Worm (Caenorhabditis elegans) whole organism, L1 larva: ENCODE data around the gene col-110.
A peak's percentile ranks its signal among the peaks of the same experiment; 100 is the strongest.

Experiments used
- C16A3.4 ChIP-seq: fragments of 150-350 bp; optimal IDR thresholded peaks from 2 replicates; lab custom pipeline; 2014; ENCODE audit warnings: missing biosample characterization, missing genetic modification characterization
- F16B12.6 ChIP-seq: fragments of 150-350 bp; optimal IDR thresholded peaks from 2 replicates; lab custom pipeline; 2014; ENCODE audit warnings: missing biosample characterization, missing genetic modification characterization
- Y116A8C.19 ChIP-seq: sonication (generic microtip); optimal IDR thresholded peaks from 2 replicates; lab custom pipeline; 2016; ENCODE audit warnings: missing compliant biosample characterization, missing genetic modification characterization, borderline replicate concordance
- aha-1 ChIP-seq: fragments of 150-350 bp; optimal IDR thresholded peaks from 2 replicates; lab custom pipeline; 2014; ENCODE audit warnings: missing biosample characterization, missing genetic modification characterization
- ceh-88 ChIP-seq: fragments of 200-800 bp; sonication (Bioruptor generic); IDR thresholded peaks from 2 replicates; pipeline ENCODE4 v1.3.6; 2022; ENCODE audit warnings: missing genetic modification characterization, missing compliant biosample characterization
- ces-1 ChIP-seq: fragments of 150-350 bp; optimal IDR thresholded peaks from 2 replicates; lab custom pipeline; 2014; ENCODE audit warnings: missing biosample characterization, missing genetic modification reagents, missing genetic modification characterization
- dpl-1 ChIP-seq, 3 experiments: fragments of 150-350 bp in 2 of 3; sonication (generic microtip) in 1 of 3; optimal IDR thresholded peaks; 2 replicates each; lab custom pipeline; 2014 to 2017; ENCODE audit warnings: missing biosample characterization in 3 of 3, missing genetic modification characterization in 3 of 3, missing genetic modification reagents in 3 of 3
- dsc-1 ChIP-seq: sonication (generic microtip); optimal IDR thresholded peaks from 2 replicates; lab custom pipeline; 2016; ENCODE audit warnings: mild to moderate bottlenecking, missing genetic modification characterization, missing compliant biosample characterization
- efl-1 ChIP-seq, 4 experiments: fragments of 150-350 bp; optimal IDR thresholded peaks in 3 of 4; peaks in 1 of 4; 1 replicate in 1 of 4; 2 replicates in 3 of 4; lab custom pipeline; 2014; ENCODE audit warnings: missing biosample characterization in 2 of 4, missing genetic modification characterization in 2 of 4, missing genetic modification reagents in 2 of 4
- egl-13 ChIP-seq: sonication (generic microtip); optimal IDR thresholded peaks from 2 replicates; lab custom pipeline; 2016; ENCODE audit warnings: missing genotype, missing genetic modification reagents, missing genetic modification characterization, missing compliant biosample characterization
- elt-2 ChIP-seq: sonication (generic microtip); optimal IDR thresholded peaks from 2 replicates; lab custom pipeline; 2016; ENCODE audit warnings: missing genetic modification characterization, mild to moderate bottlenecking, inconsistent platforms, missing compliant biosample characterization, missing genetic modification reagents
- elt-3 ChIP-seq, 6 experiments: fragments of 150-350 bp in 1 of 6; sonication (generic microtip); optimal IDR thresholded peaks; 2 replicates each; lab custom pipeline; 2017 to 2018; ENCODE audit warnings: missing biosample characterization in 6 of 6, missing genetic modification characterization in 6 of 6, inconsistent platforms in 1 of 6
- fkh-8 ChIP-seq: sonication (generic microtip); optimal IDR thresholded peaks from 2 replicates; lab custom pipeline; 2016; ENCODE audit warnings: mild to moderate bottlenecking, missing genetic modification characterization, missing compliant biosample characterization
- fos-1 ChIP-seq: fragments of 150-350 bp; optimal IDR thresholded peaks from 2 replicates; lab custom pipeline; 2014; ENCODE audit warnings: missing biosample characterization, missing genetic modification characterization
- hpl-2 ChIP-seq: fragments of 150-350 bp; optimal IDR thresholded peaks from 2 replicates; lab custom pipeline; 2014; ENCODE audit warnings: missing biosample characterization, missing genetic modification reagents, missing genetic modification characterization
- irx-1 ChIP-seq: sonication (generic microtip); optimal IDR thresholded peaks from 2 replicates; lab custom pipeline; 2016; ENCODE audit warnings: missing genetic modification characterization, missing compliant biosample characterization
- jun-1 ChIP-seq: fragments of 150-350 bp; optimal IDR thresholded peaks from 2 replicates; lab custom pipeline; 2014; ENCODE audit warnings: missing biosample characterization, missing genetic modification reagents, missing genetic modification characterization
- lin-15B ChIP-seq: fragments of 150-350 bp; sonication (generic microtip); optimal IDR thresholded peaks from 3 replicates; lab custom pipeline; 2014; ENCODE audit warnings: missing biosample characterization, missing genetic modification characterization
- mab-9 ChIP-seq: fragments of 200-800 bp; sonication (Bioruptor generic); IDR thresholded peaks from 2 replicates; pipeline ENCODE4 v1.3.6; 2022; ENCODE audit warnings: missing genetic modification reagents, missing genetic modification characterization, missing compliant biosample characterization
- mdl-1 ChIP-seq, 2 experiments: fragments of 150-350 bp; optimal IDR thresholded peaks; 2 replicates each; lab custom pipeline; 2014 to 2017; ENCODE audit warnings: missing biosample characterization in 2 of 2, missing genetic modification characterization in 2 of 2, inconsistent platforms in 1 of 2
- nhr-237 ChIP-seq: fragments of 150-350 bp; optimal IDR thresholded peaks from 2 replicates; lab custom pipeline; 2014; ENCODE audit warnings: missing biosample characterization, missing genetic modification characterization
- nhr-28 ChIP-seq: fragments of 150-350 bp; optimal IDR thresholded peaks from 2 replicates; lab custom pipeline; 2014; ENCODE audit warnings: missing biosample characterization, missing genetic modification characterization
- nhr-47 ChIP-seq: sonication (generic microtip); optimal IDR thresholded peaks from 2 replicates; lab custom pipeline; 2016; ENCODE audit warnings: mild to moderate bottlenecking, missing genetic modification characterization, moderate library complexity, missing compliant biosample characterization
- nhr-71 ChIP-seq: sonication (generic microtip); optimal IDR thresholded peaks from 2 replicates; lab custom pipeline; 2016; ENCODE audit warnings: mild to moderate bottlenecking, missing genetic modification characterization, moderate library complexity, missing compliant biosample characterization
- nhr-84 ChIP-seq: sonication (generic microtip); optimal IDR thresholded peaks from 2 replicates; lab custom pipeline; 2017; ENCODE audit warnings: missing biosample characterization, missing genetic modification characterization
- nhr-85 ChIP-seq: sonication (generic microtip); peaks from one replicate; lab custom pipeline; 2016; ENCODE audit warnings: missing genetic modification characterization, inconsistent platforms, missing compliant biosample characterization
- pax-3 ChIP-seq: fragments of 200-800 bp; sonication (Bioruptor generic); optimal IDR thresholded peaks from 2 replicates; lab custom pipeline; 2018; ENCODE audit warnings: mild to moderate bottlenecking, missing genetic modification characterization, moderate library complexity, missing compliant biosample characterization
- snpc-4 ChIP-seq: fragments of 150-350 bp; optimal IDR thresholded peaks from 2 replicates; lab custom pipeline; 2014; ENCODE audit warnings: missing biosample characterization, missing genetic modification characterization
- sup-37 ChIP-seq: fragments of 200-800 bp; sonication (Bioruptor generic); optimal IDR thresholded peaks from 2 replicates; lab custom pipeline; 2018; ENCODE audit warnings: mild to moderate bottlenecking, missing genetic modification characterization, missing compliant biosample characterization
- swsn-7 ChIP-seq: sonication (generic microtip); optimal IDR thresholded peaks from 2 replicates; lab custom pipeline; 2016; ENCODE audit warnings: missing genetic modification characterization, missing compliant biosample characterization
- unc-86 ChIP-seq: sonication (generic microtip); optimal IDR thresholded peaks from 2 replicates; lab custom pipeline; 2016; ENCODE audit warnings: missing genetic modification characterization, missing compliant biosample characterization
- unc-98 ChIP-seq: fragments of 200-800 bp; sonication (Bioruptor generic); IDR thresholded peaks from 2 replicates; pipeline ENCODE4 v1.3.6; 2022; ENCODE audit warnings: missing genetic modification characterization, missing compliant biosample characterization
- vab-15 ChIP-seq: sonication (generic microtip); optimal IDR thresholded peaks from 2 replicates; lab custom pipeline; 2017; ENCODE audit warnings: missing genotype, mild to moderate bottlenecking, missing genetic modification characterization, missing compliant biosample characterization

The col-110 gene

DNA sequence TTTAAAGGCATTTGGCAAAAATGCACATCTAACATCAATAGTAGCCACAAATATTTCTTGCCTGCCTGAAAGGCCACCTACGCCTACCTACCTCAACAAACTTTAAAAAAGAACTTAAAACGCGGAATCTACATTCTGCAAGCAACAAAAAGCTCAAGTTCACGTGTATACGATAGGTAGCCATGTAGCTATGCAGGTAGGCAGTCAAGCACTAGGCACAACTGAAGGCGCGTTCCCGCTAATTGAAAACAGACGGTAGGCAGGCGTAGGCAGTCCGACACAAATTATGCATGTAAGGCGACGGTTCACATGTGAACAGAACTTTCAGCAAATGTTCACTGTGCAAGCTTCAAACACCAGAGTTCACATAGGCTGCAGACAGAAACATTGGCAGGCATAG lies 3.1 kb upstream of the col-110 start:
- TF ChIP-seq nhr-237 (tag; lab: Kevin White, UChicago) = no peak
- no peak for TF ChIP-seq hpl-2
- TF ChIP-seq unc-98 = no peak
- TF ChIP-seq nhr-71 (tag; lab: Kevin White, UChicago) = no peak
- TF ChIP-seq unc-86 (tag; lab: Kevin White, UChicago) = no peak

DNA sequence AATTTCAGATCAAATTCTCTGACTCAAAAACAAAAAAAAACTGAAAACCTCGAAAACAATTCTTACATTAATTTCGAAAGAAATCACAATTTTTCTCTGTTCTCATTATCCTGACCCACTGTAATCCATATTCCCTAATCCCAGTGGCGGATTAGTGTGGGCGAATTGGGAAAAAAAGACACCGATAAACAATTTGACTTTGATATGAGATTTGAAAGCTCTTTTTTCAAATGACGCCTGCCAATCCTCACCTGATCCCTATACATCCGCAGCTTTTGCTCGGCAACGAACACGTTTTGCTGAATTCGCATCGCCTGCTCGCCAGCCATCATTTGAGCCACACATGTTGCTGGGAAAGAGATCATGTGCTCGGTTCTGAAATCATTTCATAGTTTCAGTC lies 2.3 kb upstream of the col-110 start:
- no peak for TF ChIP-seq fos-1
- TF ChIP-seq swsn-7 (tag; lab: Kevin White, UChicago) = no peak
- TF ChIP-seq fkh-8 = peak; percentile 48
- peak; percentile 62 for TF ChIP-seq nhr-85 (tag; lab: Kevin White, UChicago)
- peak; percentile 61 for TF ChIP-seq pax-3 (tag; lab: Kevin White, UChicago)
- no peak for TF ChIP-seq nhr-28 (tag; lab: Kevin White, UChicago)
- no peak for TF ChIP-seq efl-1 (optimal IDR thresholded peaks at IDR 0.05; lab: Kevin White, UChicago)
- TF ChIP-seq efl-1 (GFP tag; optimal IDR thresholded peaks at IDR 0.05 in 1 of 2; lab: Kevin White, UChicago) = peak in 1 of 2 experiments; percentile 39
- TF ChIP-seq nhr-47 (tag; lab: Kevin White, UChicago) = no peak
- TF ChIP-seq dsc-1 (tag; lab: Kevin White, UChicago) = peak; percentile 61
- no peak for TF ChIP-seq unc-86 (tag; lab: Kevin White, UChicago)
- no peak for TF ChIP-seq F16B12.6 (tag; lab: Kevin White, UChicago)

ce11 chrIV:4608661-4609060 lies 807 bp downstream of the col-110 start:
- TF ChIP-seq vab-15 (tag; lab: Kevin White, UChicago) = no peak
- TF ChIP-seq egl-13 = no peak
- no peak for TF ChIP-seq elt-3 (tag; optimal IDR thresholded peaks at IDR 0.05; lab: Kevin White, UChicago)
- TF ChIP-seq mab-9 = no peak
- TF ChIP-seq sup-37 (GFP tag; lab: Kevin White, UChicago) = no peak
- no peak for TF ChIP-seq efl-1 (optimal IDR thresholded peaks at IDR 0.05; lab: Kevin White, UChicago)
- TF ChIP-seq efl-1 (GFP tag; optimal IDR thresholded peaks at IDR 0.05 in 1 of 2; lab: Kevin White, UChicago) = no peak

DNA sequence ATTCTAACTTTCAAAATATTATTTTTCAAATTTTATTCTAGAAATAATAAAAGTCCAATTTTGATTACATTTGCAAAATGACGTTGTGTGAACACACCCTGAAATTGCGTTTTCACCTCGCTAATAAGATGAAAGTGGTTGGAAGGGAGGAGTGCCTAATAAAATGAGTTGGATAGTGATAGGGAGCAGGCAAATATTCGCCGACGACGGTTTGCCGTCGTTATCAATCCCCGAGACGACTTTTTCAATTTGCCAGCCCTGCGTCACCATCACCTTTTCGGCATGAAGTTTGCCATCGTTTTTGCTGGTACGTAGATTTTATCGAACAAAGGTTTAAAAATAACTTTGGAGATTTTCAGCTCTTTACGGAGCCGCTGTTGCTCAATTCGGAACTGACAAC lies 3.9 kb downstream of the col-110 start, which contains the start of gene nspg-10:
Gene nspg-10 (plus strand): TSS at position 179 of the 400 bp plus-strand sequence.
- TF ChIP-seq ces-1 (GFP tag; lab: Kevin White, UChicago) = no peak
- TF ChIP-seq nhr-84 (tag; lab: Kevin White, UChicago) = no peak
- no peak for TF ChIP-seq dsc-1 (tag; lab: Kevin White, UChicago)
- no peak for TF ChIP-seq irx-1 (tag; lab: Kevin White, UChicago)
- TF ChIP-seq F16B12.6 (tag; lab: Kevin White, UChicago) = no peak
- TF ChIP-seq nhr-71 (tag; lab: Kevin White, UChicago) = no peak
- TF ChIP-seq elt-2 = peak; percentile 34
- TF ChIP-seq, all 84 proteins: peak for 1

- TF ChIP-seq lin-15B (tag; lab: Kevin White, UChicago) (no peak), dpl-1 (GFP tag; optimal IDR thresholded peaks at IDR 0.05; lab: Kevin White, UChicago) (no peak), efl-1 (optimal IDR thresholded peaks at IDR 0.05; lab: Kevin White, UChicago) (no peak), efl-1 (GFP tag; optimal IDR thresholded peaks at IDR 0.05 in 1 of 2; lab: Kevin White, UChicago) (peak in 1 of 2 experiments; percentile 67)
These were observed 6.9 kb downstream of the col-110 start, which contains the start of gene F19C7.4 for ce11 chrIV:4602565-4602964. F19C7.4 (plus strand) TSS chrIV:4602865.

DNA sequence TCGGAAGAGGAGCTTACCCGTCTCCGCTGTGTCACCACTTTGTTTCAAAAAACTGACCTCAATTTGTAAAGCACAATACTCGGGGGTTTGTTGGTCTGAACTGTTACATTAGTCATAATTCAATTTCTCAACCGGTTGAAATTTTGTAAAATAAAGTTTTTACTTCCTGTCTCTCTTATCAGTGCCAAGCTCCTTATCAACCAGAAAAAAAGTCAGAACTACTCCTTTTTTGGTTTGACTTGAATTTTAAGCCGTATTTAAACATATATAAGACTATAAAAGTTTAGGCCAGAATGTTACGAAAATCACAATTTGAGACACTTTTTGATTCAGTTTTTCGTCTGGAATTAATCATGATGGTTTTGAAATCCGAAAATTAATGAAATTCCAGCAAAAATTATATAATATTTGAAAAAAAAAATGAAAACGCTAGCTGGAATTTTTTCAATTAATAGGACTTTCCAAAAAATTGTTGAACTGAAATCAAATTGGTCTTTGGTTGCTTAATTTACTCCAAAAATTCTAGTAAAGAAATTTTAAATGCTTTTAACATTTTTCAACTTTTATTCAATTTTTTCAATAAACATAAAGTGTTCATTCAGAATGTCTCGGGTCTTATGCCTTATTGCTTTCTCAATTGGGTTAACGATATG lies 10.0 kb downstream of the col-110 start, which contains the start of gene F19C7.2:
Gene F19C7.2 (plus strand): TSS at position 603 of the 653 bp plus-strand sequence.
- TF ChIP-seq nhr-85 (tag; lab: Kevin White, UChicago) = peak; percentile 28
- TF ChIP-seq jun-1 = no peak
- TF ChIP-seq mdl-1 (tag; optimal IDR thresholded peaks at IDR 0.05; lab: Kevin White, UChicago) = no peak
- TF ChIP-seq Y116A8C.19 (tag; lab: Kevin White, UChicago) = no peak
- TF ChIP-seq ceh-88 (GFP tag; lab: Robert Waterston, UW) = no peak
- TF ChIP-seq aha-1 = no peak
- TF ChIP-seq snpc-4 (tag; lab: Kevin White, UChicago) = no peak
- peak; percentile 71 for TF ChIP-seq elt-2
- TF ChIP-seq C16A3.4 (tag; lab: Kevin White, UChicago) = no peak
